Worm (Caenorhabditis elegans): ENCODE data around the gene pals-27.

- TF ChIP-seq unc-62 (GFP tag; optimal IDR thresholded peaks at IDR 0.05 in 1 of 2) (peak in 1 of 2 experiments; percentile 41), unc-62 (tag; optimal IDR thresholded peaks at IDR 0.05) (no peak), lsy-2 (tag; optimal IDR thresholded peaks at IDR 0.05) (peak in 1 of 2 experiments; percentile 70), R02D3.7 (tag; optimal IDR thresholded peaks at IDR 0.05) (no peak), hlh-30 (tag; optimal IDR thresholded peaks at IDR 0.05; ENCODE audit: insufficient read depth) (no peak), skn-1 (tag; optimal IDR thresholded peaks at IDR 0.05) (no peak), nhr-41 (GFP tag; IDR thresholded peaks at IDR 0.05) (no peak), ZK546.5 (tag; optimal IDR thresholded peaks at IDR 0.05) (no peak), ztf-7 (tag; optimal IDR thresholded peaks at IDR 0.05) (no peak), mes-2 (tag; optimal IDR thresholded peaks at IDR 0.05; ENCODE audit: poor library complexity, severe bottlenecking) (peak; percentile 76), nhr-11 (tag; optimal IDR thresholded peaks at IDR 0.05) (no peak), lir-3 (tag; optimal IDR thresholded peaks at IDR 0.05) (no peak), Y75B8A.6 (GFP tag; IDR thresholded peaks at IDR 0.05) (no peak), dpl-1 (GFP tag; optimal IDR thresholded peaks at IDR 0.05) (peak; percentile 45)
Observed at ce11 chrIII:4332543-4333042, 48.9 kb upstream of the pals-27 start, which contains the start of gene cdk-12.
